Fruit fly (Drosophila melanogaster) whole organism, embryonic: ENCODE measurements around the gene stck.
A peak's percentile ranks its signal among the peaks of the same experiment; 100 is the strongest.

Experiments
- Atf6 ChIP-seq: fragments of 200-800 bp; sonication (Bioruptor generic); IDR thresholded peaks from 2 replicates; pipeline ENCODE4 v1.3.6; 2022; ENCODE audit warnings: missing biosample characterization, missing genetic modification characterization
- Awh ChIP-seq: fragments of 200-800 bp; sonication (Bioruptor generic); IDR thresholded peaks from 2 replicates; pipeline ENCODE4, ENCODE4 v1.3.6; 2022; ENCODE audit warnings: missing biosample characterization, missing genetic modification characterization
- Bdp1 ChIP-seq: fragments of 200-800 bp; sonication (Bioruptor generic); optimal IDR thresholded peaks from 3 replicates; lab custom pipeline; 2016; ENCODE audit warnings: missing biosample characterization, missing genetic modification characterization
- CG10274 ChIP-seq: fragments of 200-800 bp; sonication (Bioruptor generic); optimal IDR thresholded peaks from 3 replicates; lab custom pipeline; 2017; ENCODE audit warnings: missing biosample characterization, mild to moderate bottlenecking, missing genetic modification characterization
- CG10959 ChIP-seq: fragments of 200-800 bp; sonication (Bioruptor generic); IDR thresholded peaks from 2 replicates; pipeline ENCODE4 v1.3.6; 2022; ENCODE audit warnings: missing biosample characterization, missing genetic modification characterization
- CG11093 ChIP-seq: fragments of 200-800 bp; sonication (Bioruptor generic); IDR thresholded peaks from 3 replicates; pipeline ENCODE4 v1.3.6; 2022; ENCODE audit warnings: missing biosample characterization, missing genetic modification characterization
- CG14965 ChIP-seq: fragments of 200-800 bp; sonication (Bioruptor generic); optimal IDR thresholded peaks from 2 replicates; lab custom pipeline; 2016; ENCODE audit warnings: missing biosample characterization, missing genetic modification characterization, borderline replicate concordance
- CG16779 ChIP-seq: fragments of 200-800 bp; sonication (Bioruptor generic); IDR thresholded peaks from 2 replicates; pipeline ENCODE4 v1.3.6; 2022; ENCODE audit warnings: missing biosample characterization, missing genetic modification characterization
- CG17186 ChIP-seq: fragments of 200-800 bp; sonication (Bioruptor generic); optimal IDR thresholded peaks from 3 replicates; lab custom pipeline; 2017; ENCODE audit warnings: missing biosample characterization, missing genetic modification reagents, missing genetic modification characterization
- CG17802 ChIP-seq: fragments of 200-800 bp; sonication (Bioruptor generic); optimal IDR thresholded peaks from 2 replicates; lab custom pipeline; 2018; ENCODE audit warnings: missing biosample characterization, mild to moderate bottlenecking, missing genetic modification characterization, moderate library complexity
- CG17829 ChIP-seq: fragments of 200-800 bp; optimal IDR thresholded peaks from 2 replicates; lab custom pipeline; 2019; ENCODE audit warnings: missing biosample characterization, mild to moderate bottlenecking, missing genetic modification characterization, moderate library complexity
- CG18262 ChIP-seq: fragments of 200-800 bp; optimal IDR thresholded peaks from 3 replicates; lab custom pipeline; 2019; ENCODE audit warnings: missing biosample characterization, mild to moderate bottlenecking, missing genetic modification characterization, moderate library complexity
- CG18599 ChIP-seq: fragments of 200-800 bp; sonication (Bioruptor generic); optimal IDR thresholded peaks from 3 replicates; lab custom pipeline; 2017; ENCODE audit warnings: missing biosample characterization, missing genetic modification characterization, mild to moderate bottlenecking, moderate library complexity, missing genetic modification reagents
- CG2875 ChIP-seq: fragments of 200-800 bp; sonication (Bioruptor generic); optimal IDR thresholded peaks from 2 replicates; lab custom pipeline; 2017; ENCODE audit warnings: missing biosample characterization, mild to moderate bottlenecking, missing genetic modification characterization, missing genetic modification reagents
- CG3847 ChIP-seq: fragments of 200-800 bp; sonication (Bioruptor generic); IDR thresholded peaks from 2 replicates; pipeline ENCODE4 v1.3.6; 2022; ENCODE audit warnings: missing biosample characterization, missing genetic modification characterization
- CG43689 ChIP-seq: fragments of 200-800 bp; sonication (Bioruptor generic); IDR thresholded peaks from 2 replicates; pipeline ENCODE4 v1.3.6; 2022; ENCODE audit warnings: missing biosample characterization, missing genetic modification characterization
- CG4424 ChIP-seq: fragments of 200-800 bp; sonication (Bioruptor generic); optimal IDR thresholded peaks from 3 replicates; lab custom pipeline; 2016; ENCODE audit warnings: missing biosample characterization, missing genetic modification characterization
- CG8359 ChIP-seq: fragments of 200-800 bp; sonication (Bioruptor generic); optimal IDR thresholded peaks from 2 replicates; lab custom pipeline; 2017; ENCODE audit warnings: missing biosample characterization, mild to moderate bottlenecking, missing genetic modification characterization, borderline replicate concordance
- CG9817 ChIP-seq: fragments of 200-800 bp; sonication (Bioruptor generic); optimal IDR thresholded peaks from 2 replicates; lab custom pipeline; 2018; ENCODE audit warnings: missing biosample characterization, mild to moderate bottlenecking, missing genetic modification characterization, moderate library complexity
- CrebB ChIP-seq: fragments of 200-800 bp; sonication (Bioruptor generic); optimal IDR thresholded peaks from 3 replicates; lab custom pipeline; 2018; ENCODE audit warnings: missing biosample characterization, mild to moderate bottlenecking, missing genetic modification characterization
- Dp ChIP-seq: fragments of 200-800 bp; sonication (Bioruptor generic); optimal IDR thresholded peaks from 2 replicates; lab custom pipeline; 2018; ENCODE audit warnings: missing biosample characterization, mild to moderate bottlenecking, missing genetic modification characterization, moderate library complexity
- H15 ChIP-seq: fragments of 200-800 bp; sonication (Bioruptor generic); IDR thresholded peaks from 3 replicates; pipeline ENCODE4 v1.3.6; 2022; ENCODE audit warnings: missing biosample characterization, missing genetic modification characterization
- Hsf ChIP-seq: fragments of 200-800 bp; sonication (Bioruptor generic); optimal IDR thresholded peaks from 3 replicates; lab custom pipeline; 2016; ENCODE audit warnings: missing biosample characterization, missing genetic modification characterization
- Jarid2 ChIP-seq: fragments of 200-800 bp; sonication (Bioruptor generic); optimal IDR thresholded peaks from 3 replicates; lab custom pipeline; 2017; ENCODE audit warnings: mild to moderate bottlenecking, missing biosample characterization, missing genetic modification reagents, missing genetic modification characterization
- Mes4 ChIP-seq: fragments of 200-800 bp; sonication (Bioruptor generic); optimal IDR thresholded peaks from 2 replicates; lab custom pipeline; 2016; ENCODE audit warnings: missing biosample characterization, missing genetic modification characterization
- NC2β ChIP-seq: fragments of 200-800 bp; sonication (Bioruptor generic); optimal IDR thresholded peaks from 2 replicates; lab custom pipeline; 2016; ENCODE audit warnings: missing biosample characterization, missing genetic modification characterization
- Oli ChIP-seq: fragments of 200-800 bp; sonication (Bioruptor generic); optimal IDR thresholded peaks from 2 replicates; lab custom pipeline; 2018; ENCODE audit warnings: missing biosample characterization, mild to moderate bottlenecking, missing genetic modification characterization, moderate library complexity
- Sin3A ChIP-seq: fragments of >200 bp; optimal IDR thresholded peaks from 2 replicates; lab custom pipeline; 2018
- Six4 ChIP-seq: fragments of 200-800 bp; sonication (Bioruptor generic); optimal IDR thresholded peaks from 2 replicates; lab custom pipeline; 2016; ENCODE audit warnings: missing biosample characterization, missing genetic modification characterization
- amos ChIP-seq: fragments of 200-800 bp; sonication (Bioruptor generic); IDR thresholded peaks from 2 replicates; pipeline ENCODE4 v1.3.6; 2022; ENCODE audit warnings: missing biosample characterization, missing genetic modification characterization; ENCODE audit not compliant: partially characterized antibody
- bsh ChIP-seq, 2 experiments: fragments of 200-800 bp; sonication (Bioruptor generic); optimal IDR thresholded peaks; 2 replicates each; lab custom pipeline; 2017 to 2018; ENCODE audit warnings: mild to moderate bottlenecking in 2 of 2, missing biosample characterization in 2 of 2, missing genetic modification characterization in 2 of 2, moderate library complexity in 1 of 2
- chn ChIP-seq: fragments of 200-800 bp; sonication (Bioruptor generic); optimal IDR thresholded peaks from 2 replicates; lab custom pipeline; 2016; ENCODE audit warnings: missing biosample characterization, missing genetic modification characterization
- dysf ChIP-seq: fragments of 200-800 bp; sonication (Bioruptor generic); IDR thresholded peaks from 3 replicates; pipeline ENCODE4 v1.3.6; 2022; ENCODE audit warnings: missing biosample characterization, missing genetic modification characterization
- eve ChIP-seq, 2 experiments: fragments of >200 bp; optimal IDR thresholded peaks; 2 replicates each; lab custom pipeline; 2017; ENCODE audit warnings: missing biosample characterization in 2 of 2, missing genetic modification characterization in 2 of 2
- fd64A ChIP-seq: fragments of 200-800 bp; sonication (Bioruptor generic); optimal IDR thresholded peaks from 3 replicates; lab custom pipeline; 2018; ENCODE audit warnings: missing biosample characterization, mild to moderate bottlenecking, missing genetic modification characterization
- gcm ChIP-seq: fragments of 200-800 bp; sonication (Bioruptor generic); optimal IDR thresholded peaks from 2 replicates; lab custom pipeline; 2019; ENCODE audit warnings: missing biosample characterization, mild to moderate bottlenecking, missing genetic modification characterization, moderate library complexity
- gfzf ChIP-seq: fragments of 200-800 bp; sonication (Bioruptor generic); optimal IDR thresholded peaks from 2 replicates; lab custom pipeline; 2016; ENCODE audit warnings: missing biosample characterization, mild to moderate bottlenecking, missing genetic modification characterization, moderate library complexity
- grau ChIP-seq: fragments of 200-800 bp; optimal IDR thresholded peaks from 3 replicates; lab custom pipeline; 2019; ENCODE audit warnings: missing biosample characterization, mild to moderate bottlenecking, missing genetic modification characterization, moderate library complexity
- gt ChIP-seq: fragments of 200-800 bp; sonication (Bioruptor generic); IDR thresholded peaks from 2 replicates; pipeline ENCODE4 v1.3.6; 2022; ENCODE audit warnings: missing biosample characterization, missing genetic modification characterization
- jigr1 ChIP-seq: fragments of 200-800 bp; sonication (Bioruptor generic); IDR thresholded peaks from 3 replicates; pipeline ENCODE4 v1.3.6; 2022; ENCODE audit warnings: missing biosample characterization, missing genetic modification characterization
- knrl ChIP-seq: fragments of 200-800 bp; sonication (Bioruptor generic); IDR thresholded peaks from 3 replicates; pipeline ENCODE4 v1.3.6; 2022; ENCODE audit warnings: missing biosample characterization, missing genetic modification characterization; ENCODE audit not compliant: partially characterized antibody
- lola ChIP-seq, 3 experiments: fragments of >200 bp in 2 of 3; fragments of 200-800 bp in 1 of 3; sonication (Bioruptor generic) in 1 of 3; optimal IDR thresholded peaks; 2 replicates each; lab custom pipeline; 2017 to 2019; ENCODE audit warnings: missing biosample characterization in 3 of 3, missing genetic modification characterization in 3 of 3, mild to moderate bottlenecking in 1 of 3, moderate library complexity in 1 of 3
- luna ChIP-seq: fragments of 200-800 bp; sonication (Bioruptor generic); optimal IDR thresholded peaks from 2 replicates; lab custom pipeline; 2016; ENCODE audit warnings: missing biosample characterization, missing genetic modification characterization
- phol ChIP-seq: fragments of 200-800 bp; sonication (Bioruptor generic); optimal IDR thresholded peaks from 3 replicates; lab custom pipeline; 2018; ENCODE audit warnings: missing biosample characterization, mild to moderate bottlenecking, missing genetic modification characterization, moderate library complexity
- salm ChIP-seq: fragments of 200-800 bp; sonication (Bioruptor generic); optimal IDR thresholded peaks from 2 replicates; lab custom pipeline; 2018; ENCODE audit warnings: missing biosample characterization, mild to moderate bottlenecking, missing genetic modification characterization
- ssp ChIP-seq: fragments of 200-800 bp; sonication (Bioruptor generic); IDR thresholded peaks from 2 replicates; pipeline ENCODE4 v1.3.6; 2022; ENCODE audit warnings: missing biosample characterization, missing genetic modification characterization
- tup ChIP-seq: fragments of 200-800 bp; sonication (Bioruptor generic); optimal IDR thresholded peaks from 2 replicates; lab custom pipeline; 2016; ENCODE audit warnings: missing biosample characterization, mild to moderate bottlenecking, missing genetic modification characterization, moderate library complexity
- zfh1 ChIP-seq: fragments of 200-800 bp; sonication (Bioruptor generic); IDR thresholded peaks from 3 replicates; pipeline ENCODE4 v1.3.6; 2022; ENCODE audit warnings: missing biosample characterization, missing genetic modification characterization

The stck gene

DNA sequence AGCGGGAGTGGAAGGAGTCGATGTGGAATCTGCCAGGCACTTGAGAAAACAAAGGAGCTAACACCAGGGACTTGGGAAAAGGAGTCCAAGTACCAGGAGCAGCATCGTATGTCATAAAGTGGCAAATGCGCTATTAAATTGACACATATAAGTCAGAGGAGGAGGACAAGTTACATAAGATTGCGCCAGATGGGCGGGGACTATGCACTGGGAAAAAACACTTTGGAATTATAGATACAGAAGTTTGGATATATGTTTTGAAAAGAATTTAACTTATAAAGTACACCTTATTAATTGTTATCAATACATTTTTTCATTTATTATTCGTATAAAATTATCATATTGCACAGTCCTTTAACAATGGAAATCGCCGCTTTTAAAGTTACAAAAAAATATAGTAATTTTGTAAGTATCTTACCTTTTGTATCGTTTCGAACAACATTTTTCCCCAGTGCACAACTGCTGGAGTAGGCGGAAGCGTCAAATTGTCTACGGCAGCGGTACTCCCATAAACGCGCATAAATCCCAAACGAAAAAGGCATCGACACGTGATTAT lies 20.7 kb upstream of the stck start (continued):
- peak; percentile 48 for TF ChIP-seq CG17829 (tag; lab: Kevin White, UChicago)
- no peak for TF ChIP-seq eve (GFP tag; optimal IDR thresholded peaks at IDR 0.05; lab: Kevin White, UChicago)
- no peak for TF ChIP-seq jigr1 (GFP tag; lab: Robert Waterston, UW)
- TF ChIP-seq, all 482 proteins: peak for 37

DNA sequence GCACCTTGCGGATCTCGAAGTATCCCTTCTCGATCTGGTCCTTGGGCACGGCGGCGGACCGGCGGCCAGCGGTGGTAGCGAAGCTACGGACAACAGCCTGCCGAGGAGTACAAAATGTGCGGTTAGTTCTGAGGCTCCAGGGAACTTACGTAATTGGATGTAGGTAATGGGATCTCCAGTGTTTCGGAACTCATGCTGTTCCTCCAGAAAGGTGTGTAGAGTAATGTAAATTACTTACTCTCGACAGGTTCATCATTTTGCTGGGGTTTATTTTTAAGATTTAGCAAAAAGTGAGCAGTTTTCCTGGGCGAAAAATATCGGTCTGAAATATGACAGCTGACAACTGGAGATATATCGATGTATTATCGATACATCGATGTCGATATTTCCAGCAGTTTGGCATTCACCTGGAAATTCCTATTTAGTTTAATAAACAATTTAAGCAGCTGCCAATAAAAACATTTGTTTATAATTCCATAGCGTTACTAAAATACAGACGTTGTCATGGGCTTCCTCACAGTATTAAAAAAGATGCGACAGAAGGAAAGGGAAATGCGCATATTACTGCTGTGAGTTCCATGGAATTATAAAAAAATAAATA lies 16.0 kb upstream of the stck start, which contains the start of the genes COX7A and Arl2:
TSS of gene COX7A (minus strand) at position 369 of the 601 bp plus-strand sequence.
TSS of gene Arl2 (plus strand) at position 426 of the 601 bp plus-strand sequence.
- TF ChIP-seq Atf6 = 0 out of 2 replicates have a peak, but pooled peaks have one; percentile 23
- TF ChIP-seq tup (GFP tag; lab: Kevin White, UChicago) = no peak
- no peak for TF ChIP-seq H15
- no peak for TF ChIP-seq ssp (GFP tag; lab: Robert Waterston, UW)
- no peak for TF ChIP-seq grau (tag; lab: Kevin White, UChicago)
- TF ChIP-seq CG18262 (tag; lab: Kevin White, UChicago) = no peak
- no peak for TF ChIP-seq NC2β
- no peak for TF ChIP-seq CG2875 (GFP tag; lab: Kevin White, UChicago)
- no peak for TF ChIP-seq Hsf (GFP tag; lab: Kevin White, UChicago)
- TF ChIP-seq CG17186 (GFP tag; lab: Kevin White, UChicago) = no peak
- no peak for TF ChIP-seq zfh1 (GFP tag; lab: Robert Waterston, UW)
- TF ChIP-seq CG17802 (tag; lab: Kevin White, UChicago) = no peak
- peak; percentile 96 for TF ChIP-seq amos (GFP tag; lab: Robert Waterston, UW)
- TF ChIP-seq Awh (GFP tag; lab: Robert Waterston, UW) = no peak
- no peak for TF ChIP-seq gt (GFP tag; lab: Robert Waterston, UW)
- no peak for TF ChIP-seq CG9817
- no peak for TF ChIP-seq gcm
- TF ChIP-seq CG10959 = no peak
- peak; percentile 45 for TF ChIP-seq Dp (GFP tag; lab: Kevin White, UChicago)
- peak; percentile 27 for TF ChIP-seq phol (tag; lab: Kevin White, UChicago)
- TF ChIP-seq CG4424 (GFP tag; lab: Kevin White, UChicago) = no peak
- no peak for TF ChIP-seq CG8359 (GFP tag; lab: Kevin White, UChicago)
- TF ChIP-seq salm (tag; lab: Kevin White, UChicago) = no peak
- no peak for TF ChIP-seq CrebB (tag; lab: Kevin White, UChicago)
- TF ChIP-seq CG14965 = no peak
- peak; percentile 92 for TF ChIP-seq knrl (GFP tag; lab: Robert Waterston, UW)
- no peak for TF ChIP-seq Oli (tag; lab: Kevin White, UChicago)
- no peak for TF ChIP-seq luna (GFP tag; lab: Kevin White, UChicago)
- TF ChIP-seq bsh (GFP tag; optimal IDR thresholded peaks at IDR 0.05; lab: Kevin White, UChicago) = no peak
- TF ChIP-seq CG10274 (GFP tag; lab: Kevin White, UChicago) = no peak
- TF ChIP-seq dysf (GFP tag; lab: Robert Waterston, UW) = no peak
- no peak for TF ChIP-seq CG16779 (GFP tag; lab: Robert Waterston, UW)
- TF ChIP-seq CG43689 (GFP tag; lab: Robert Waterston, UW) = no peak
- TF ChIP-seq fd64A = no peak
- no peak for TF ChIP-seq lola (GFP tag; optimal IDR thresholded peaks at IDR 0.05; lab: Kevin White, UChicago)
- TF ChIP-seq Mes4 (GFP tag; lab: Kevin White, UChicago) = no peak
- TF ChIP-seq Bdp1 (GFP tag; lab: Kevin White, UChicago) = no peak
- TF ChIP-seq CG11093 (GFP tag; lab: Robert Waterston, UW) = no peak
- TF ChIP-seq Sin3A (lab: Kevin White, UChicago) = peak; percentile 30
- TF ChIP-seq CG18599 (GFP tag; lab: Kevin White, UChicago) = no peak
- no peak for TF ChIP-seq Six4 (GFP tag; lab: Kevin White, UChicago)
- no peak for TF ChIP-seq Jarid2 (GFP tag; lab: Kevin White, UChicago)
- no peak for TF ChIP-seq chn (GFP tag; lab: Kevin White, UChicago)
- TF ChIP-seq CG3847 (GFP tag; lab: Robert Waterston, UW) = no peak
- peak; percentile 42 for TF ChIP-seq gfzf (GFP tag; lab: Kevin White, UChicago)
